Fruit fly (Drosophila melanogaster): Measurements from ENCODE around the gene Ddc.

Gene Ddc

dm6 chr2L:19164933-19165813 is 45.1 kb upstream of the Ddc start:
- TF ChIP-seq psq (GFP tag; optimal IDR thresholded peaks at IDR 0.05), result peak; percentile 92
- TF ChIP-seq CG9705 (GFP tag; optimal IDR thresholded peaks at IDR 0.05), result peak; percentile 75
- peak; percentile 92 for TF ChIP-seq Sp1 (GFP tag; optimal IDR thresholded peaks at IDR 0.05)
- peak; percentile 96 for TF ChIP-seq h (GFP tag; optimal IDR thresholded peaks at IDR 0.05)
- TF ChIP-seq Hr83 (GFP tag; optimal IDR thresholded peaks at IDR 0.05; ENCODE audit: poor library complexity, severe bottlenecking), result no peak
- TF ChIP-seq dl (GFP tag; optimal IDR thresholded peaks at IDR 0.05; ENCODE audit: insufficient read depth in 1 of 2, partially characterized antibody in 2 of 2), result peak; percentile 41 to 42
- TF ChIP-seq br (GFP tag; optimal IDR thresholded peaks at IDR 0.05), result peak; percentile 89
- TF ChIP-seq Jra (GFP tag; optimal IDR thresholded peaks at IDR 0.05), result peak; percentile 84
- TF ChIP-seq foxo (GFP tag; optimal IDR thresholded peaks at IDR 0.05), result peak; percentile 79 to 96
- peak; percentile 95 for TF ChIP-seq sv (GFP tag; optimal IDR thresholded peaks at IDR 0.05)
- TF ChIP-seq N (GFP tag; optimal IDR thresholded peaks at IDR 0.05), result no peak
- TF ChIP-seq rgr (GFP tag; optimal IDR thresholded peaks at IDR 0.05), result peak; percentile 96
- TF ChIP-seq usp (GFP tag; optimal IDR thresholded peaks at IDR 0.05), result no peak
- peak; percentile 82 for TF ChIP-seq dmrt93B (GFP tag; optimal IDR thresholded peaks at IDR 0.05)
- TF ChIP-seq lola (GFP tag; optimal IDR thresholded peaks at IDR 0.05), result no peak
- TF ChIP-seq brk (GFP tag; optimal IDR thresholded peaks at IDR 0.05), result peak; percentile 94
- TF ChIP-seq GATAd (GFP tag; optimal IDR thresholded peaks at IDR 0.05), result no peak
- peak; percentile 97 for TF ChIP-seq fru (GFP tag; optimal IDR thresholded peaks at IDR 0.05)
- peak; percentile 95 for TF ChIP-seq ey (GFP tag; optimal IDR thresholded peaks at IDR 0.05)
- peak; percentile 89 for TF ChIP-seq woc (GFP tag; optimal IDR thresholded peaks at IDR 0.05)
- TF ChIP-seq pan (optimal IDR thresholded peaks at IDR 0.05), result no peak
- TF ChIP-seq Myc (optimal IDR thresholded peaks at IDR 0.05), result no peak
- peak; percentile 89 for TF ChIP-seq Hnf4 (GFP tag; optimal IDR thresholded peaks at IDR 0.05)
- TF ChIP-seq CrebA (GFP tag; optimal IDR thresholded peaks at IDR 0.05; ENCODE audit: borderline replicate concordance), result no peak
- peak; percentile 40 for TF ChIP-seq Dfd (GFP tag; optimal IDR thresholded peaks at IDR 0.05)
- TF ChIP-seq Hr78 (GFP tag; optimal IDR thresholded peaks at IDR 0.05), result no peak
- peak; percentile 81 for TF ChIP-seq CG32264 (GFP tag; optimal IDR thresholded peaks at IDR 0.05)
- TF ChIP-seq Vsx2 (GFP tag; optimal IDR thresholded peaks at IDR 0.05; ENCODE audit: partially characterized antibody), result no peak
- TF ChIP-seq tai (GFP tag; optimal IDR thresholded peaks at IDR 0.05), result peak; percentile 89
- peak; percentile 96 for TF ChIP-seq OdsH (GFP tag; optimal IDR thresholded peaks at IDR 0.05)
- TF ChIP-seq HLH106 (tag; optimal IDR thresholded peaks at IDR 0.05), result peak; percentile 91
- peak; percentile 35 for TF ChIP-seq dsf (GFP tag; optimal IDR thresholded peaks at IDR 0.05; ENCODE audit: borderline replicate concordance)
- TF ChIP-seq Abd-B (GFP tag; optimal IDR thresholded peaks at IDR 0.05), result no peak
- peak; percentile 87 for TF ChIP-seq sage (GFP tag; optimal IDR thresholded peaks at IDR 0.05)
- TF ChIP-seq Rel (GFP tag; optimal IDR thresholded peaks at IDR 0.05), result peak; percentile 40
- peak; percentile 51 for TF ChIP-seq Rel (tag; optimal IDR thresholded peaks at IDR 0.05)
- TF ChIP-seq Dif (GFP tag; optimal IDR thresholded peaks at IDR 0.05; ENCODE audit: partially characterized antibody), result peak; percentile 64
- no peak for TF ChIP-seq jim (GFP tag; optimal IDR thresholded peaks at IDR 0.05)
- TF ChIP-seq Mio (GFP tag; optimal IDR thresholded peaks at IDR 0.05), result no peak

- TF ChIP-seq lola (GFP tag; optimal IDR thresholded peaks at IDR 0.05), result no peak
- TF ChIP-seq Hr78 (GFP tag; optimal IDR thresholded peaks at IDR 0.05), result no peak
- no peak for TF ChIP-seq Hr83 (GFP tag; optimal IDR thresholded peaks at IDR 0.05; ENCODE audit: poor library complexity, severe bottlenecking)
- no peak for TF ChIP-seq CrebA (GFP tag; optimal IDR thresholded peaks at IDR 0.05; ENCODE audit: borderline replicate concordance)
- TF ChIP-seq dl (GFP tag; optimal IDR thresholded peaks at IDR 0.05; ENCODE audit: insufficient read depth in 1 of 2, partially characterized antibody in 2 of 2), result no peak
- no peak for TF ChIP-seq HLH106 (tag; optimal IDR thresholded peaks at IDR 0.05)
- no peak for TF ChIP-seq Sp1 (GFP tag; optimal IDR thresholded peaks at IDR 0.05)
- no peak for TF ChIP-seq CG9705 (GFP tag; optimal IDR thresholded peaks at IDR 0.05)
- no peak for TF ChIP-seq Mio (GFP tag; optimal IDR thresholded peaks at IDR 0.05)
- no peak for TF ChIP-seq Abd-B (GFP tag; optimal IDR thresholded peaks at IDR 0.05)
- no peak for TF ChIP-seq GATAd (GFP tag; optimal IDR thresholded peaks at IDR 0.05)
- no peak for TF ChIP-seq Dfd (GFP tag; optimal IDR thresholded peaks at IDR 0.05)
- no peak for TF ChIP-seq fru (GFP tag; optimal IDR thresholded peaks at IDR 0.05)
Measured at dm6 chr2L:19163975-19164371, 43.9 kb upstream of the Ddc start.

Data from whole organism, wandering third instar larva.